Fruit fly (Drosophila melanogaster) whole organism, embryonic: ENCODE results near the gene cue.

Experiments used
- Antp ChIP-seq: fragments of 200-800 bp; sonication (Bioruptor generic); optimal IDR thresholded peaks from 3 replicates; lab custom pipeline; 2016; ENCODE audit warnings: missing biosample characterization, missing genetic modification characterization
- Bdp1 ChIP-seq: fragments of 200-800 bp; sonication (Bioruptor generic); optimal IDR thresholded peaks from 3 replicates; lab custom pipeline; 2016; ENCODE audit warnings: missing biosample characterization, missing genetic modification characterization
- CG10209 ChIP-seq: fragments of 200-800 bp; sonication (Bioruptor generic); optimal IDR thresholded peaks from 3 replicates; lab custom pipeline; 2017; ENCODE audit warnings: missing biosample characterization, mild to moderate bottlenecking, missing genetic modification characterization, missing genetic modification reagents
- CG11560 ChIP-seq: fragments of 200-800 bp; sonication (Bioruptor generic); IDR thresholded peaks from 3 replicates; pipeline ENCODE4 v1.3.6; 2022; ENCODE audit warnings: missing biosample characterization, missing genetic modification characterization
- CG11723 ChIP-seq: fragments of 200-800 bp; sonication (Bioruptor generic); optimal IDR thresholded peaks from 2 replicates; lab custom pipeline; 2017; ENCODE audit warnings: missing biosample characterization, mild to moderate bottlenecking, missing genetic modification characterization
- CG12071 ChIP-seq: fragments of 200-800 bp; sonication (Bioruptor generic); optimal IDR thresholded peaks from 3 replicates; lab custom pipeline; 2018; ENCODE audit warnings: missing biosample characterization, mild to moderate bottlenecking, missing genetic modification characterization
- CG12744 ChIP-seq: fragments of 200-800 bp; sonication (Bioruptor generic); optimal IDR thresholded peaks from 2 replicates; lab custom pipeline; 2016; ENCODE audit warnings: missing biosample characterization, missing genetic modification characterization
- CG13287 ChIP-seq: fragments of 200-800 bp; sonication (Bioruptor generic); IDR thresholded peaks from 2 replicates; pipeline ENCODE4 v1.3.6; 2022; ENCODE audit warnings: missing biosample characterization, missing genetic modification characterization; ENCODE audit not compliant: partially characterized antibody
- CG15601 ChIP-seq: fragments of 200-800 bp; sonication (Bioruptor generic); optimal IDR thresholded peaks from 3 replicates; lab custom pipeline; 2019; ENCODE audit warnings: missing biosample characterization, mild to moderate bottlenecking, missing genetic modification characterization, moderate library complexity
- CG15696 ChIP-seq: fragments of 200-800 bp; sonication (Bioruptor generic); optimal IDR thresholded peaks from 2 replicates; lab custom pipeline; 2019; ENCODE audit warnings: missing biosample characterization, mild to moderate bottlenecking, missing genetic modification characterization, moderate library complexity
- CG16863 ChIP-seq: fragments of 200-800 bp; sonication (Bioruptor generic); optimal IDR thresholded peaks from 3 replicates; lab custom pipeline; 2016; ENCODE audit warnings: missing biosample characterization, missing genetic modification characterization
- CG17328 ChIP-seq: fragments of 200-800 bp; sonication (Bioruptor generic); IDR thresholded peaks from 2 replicates; pipeline ENCODE4 v1.3.6; 2022; ENCODE audit warnings: missing biosample characterization, missing genetic modification characterization
- CG17385 ChIP-seq: fragments of 200-800 bp; sonication (Bioruptor generic); optimal IDR thresholded peaks from 3 replicates; lab custom pipeline; 2018; ENCODE audit warnings: missing biosample characterization, mild to moderate bottlenecking, missing genetic modification characterization
- CG2116 ChIP-seq: fragments of 200-800 bp; sonication (Bioruptor generic); optimal IDR thresholded peaks from 3 replicates; lab custom pipeline; 2018; ENCODE audit warnings: missing biosample characterization, mild to moderate bottlenecking, missing genetic modification characterization
- CG31388 ChIP-seq: fragments of 200-800 bp; sonication (Bioruptor generic); optimal IDR thresholded peaks from 2 replicates; lab custom pipeline; 2016; ENCODE audit warnings: missing biosample characterization, missing genetic modification characterization
- CG33557 ChIP-seq: fragments of 200-800 bp; sonication (Bioruptor generic); optimal IDR thresholded peaks from 2 replicates; lab custom pipeline; 2019; ENCODE audit warnings: missing biosample characterization, mild to moderate bottlenecking, missing genetic modification characterization, moderate library complexity
- CG3838 ChIP-seq: fragments of 200-800 bp; sonication (Bioruptor generic); optimal IDR thresholded peaks from 3 replicates; lab custom pipeline; 2016; ENCODE audit warnings: missing biosample characterization, missing genetic modification characterization
- CG3995 ChIP-seq: fragments of 200-800 bp; sonication (Bioruptor generic); optimal IDR thresholded peaks from 3 replicates; lab custom pipeline; 2016; ENCODE audit warnings: missing biosample characterization, missing genetic modification characterization
- CG5180 ChIP-seq: fragments of 200-800 bp; sonication (Bioruptor generic); optimal IDR thresholded peaks from 3 replicates; lab custom pipeline; 2017; ENCODE audit warnings: missing biosample characterization, missing genetic modification characterization, mild to moderate bottlenecking, moderate library complexity, missing genetic modification reagents
- CG7745 ChIP-seq: fragments of 200-800 bp; sonication (Bioruptor generic); optimal IDR thresholded peaks from 2 replicates; lab custom pipeline; 2018; ENCODE audit warnings: missing biosample characterization, mild to moderate bottlenecking, missing genetic modification characterization, moderate library complexity
- CG9215 ChIP-seq: fragments of 200-800 bp; sonication (Bioruptor generic); IDR thresholded peaks from 2 replicates; pipeline ENCODE4 v1.3.6; 2022; ENCODE audit warnings: missing biosample characterization, missing genetic modification characterization
- E2f2 ChIP-seq: fragments of 200-800 bp; sonication (Bioruptor generic); IDR thresholded peaks from 2 replicates; pipeline ENCODE4 v1.3.6; 2022; ENCODE audit warnings: missing biosample characterization, missing genetic modification characterization
- HLHmδ ChIP-seq: fragments of 200-800 bp; sonication (Bioruptor generic); optimal IDR thresholded peaks from 2 replicates; lab custom pipeline; 2018; ENCODE audit warnings: missing biosample characterization, mild to moderate bottlenecking, missing genetic modification characterization, moderate library complexity
- Hr3 ChIP-seq: fragments of 200-800 bp; sonication (Bioruptor generic); optimal IDR thresholded peaks from 3 replicates; lab custom pipeline; 2016; ENCODE audit warnings: missing biosample characterization, missing genetic modification characterization
- Hr39 ChIP-seq: fragments of >200 bp; optimal IDR thresholded peaks from 2 replicates; lab custom pipeline; 2017
- Lim3 ChIP-seq: fragments of 200-800 bp; sonication (Bioruptor generic); IDR thresholded peaks from 2 replicates; pipeline ENCODE4 v1.3.6; 2022; ENCODE audit warnings: missing biosample characterization, missing genetic modification characterization
- Mrtf ChIP-seq: fragments of 200-800 bp; sonication (Bioruptor generic); IDR thresholded peaks from 3 replicates; pipeline ENCODE4 v1.3.6; 2022; ENCODE audit warnings: missing biosample characterization, missing genetic modification characterization
- NC2α ChIP-seq: fragments of 200-800 bp; sonication (Bioruptor generic); optimal IDR thresholded peaks from 2 replicates; lab custom pipeline; 2016; ENCODE audit warnings: missing biosample characterization, missing genetic modification characterization
- Nf-YB ChIP-seq: fragments of 200-800 bp; sonication (Bioruptor generic); optimal IDR thresholded peaks from 3 replicates; lab custom pipeline; 2019; ENCODE audit warnings: missing biosample characterization, mild to moderate bottlenecking, missing genetic modification characterization, moderate library complexity
- Oli ChIP-seq: fragments of 200-800 bp; sonication (Bioruptor generic); optimal IDR thresholded peaks from 2 replicates; lab custom pipeline; 2018; ENCODE audit warnings: missing biosample characterization, mild to moderate bottlenecking, missing genetic modification characterization, moderate library complexity
- Taf1 ChIP-seq: fragments of 200-800 bp; sonication (Bioruptor generic); IDR thresholded peaks from 2 replicates; pipeline ENCODE4 v1.3.6; 2022; ENCODE audit warnings: missing biosample characterization, missing genetic modification characterization
- Tbp ChIP-seq: fragments of >200 bp; optimal IDR thresholded peaks from 2 replicates; lab custom pipeline; 2018; ENCODE audit warnings: missing biosample characterization, missing genetic modification characterization
- bigmax ChIP-seq: fragments of 200-800 bp; sonication (Bioruptor generic); optimal IDR thresholded peaks from 2 replicates; lab custom pipeline; 2018; ENCODE audit warnings: missing biosample characterization, mild to moderate bottlenecking, missing genetic modification characterization
- cas ChIP-seq: fragments of 200-800 bp; sonication (Bioruptor generic); IDR thresholded peaks from 2 replicates; pipeline ENCODE4 v1.3.6; 2022; ENCODE audit warnings: missing biosample characterization, missing genetic modification characterization
- cato ChIP-seq: fragments of 200-800 bp; sonication (Bioruptor generic); optimal IDR thresholded peaks from 2 replicates; lab custom pipeline; 2016; ENCODE audit warnings: missing biosample characterization, missing genetic modification characterization, borderline replicate concordance
- chm ChIP-seq: fragments of 200-800 bp; sonication (Bioruptor generic); IDR thresholded peaks from 2 replicates; pipeline ENCODE4 v1.3.6; 2022; ENCODE audit warnings: missing biosample characterization, missing genetic modification characterization
- chn ChIP-seq: fragments of 200-800 bp; sonication (Bioruptor generic); optimal IDR thresholded peaks from 2 replicates; lab custom pipeline; 2016; ENCODE audit warnings: missing biosample characterization, missing genetic modification characterization
- danr ChIP-seq: fragments of 200-800 bp; sonication (Bioruptor generic); IDR thresholded peaks from 2 replicates; pipeline ENCODE4 v1.3.6; 2022; ENCODE audit warnings: missing biosample characterization, missing genetic modification characterization
- dmrt11E ChIP-seq: fragments of 200-800 bp; sonication (Bioruptor generic); optimal IDR thresholded peaks from 3 replicates; lab custom pipeline; 2018; ENCODE audit warnings: missing biosample characterization, mild to moderate bottlenecking, missing genetic modification characterization, moderate library complexity
- dpn ChIP-seq, 2 experiments: fragments of 200-800 bp; sonication (Bioruptor generic); optimal IDR thresholded peaks; 3 replicates each; lab custom pipeline; 2016; ENCODE audit warnings: missing biosample characterization in 2 of 2, missing genetic modification characterization in 2 of 2
- emc ChIP-seq: fragments of 200-800 bp; sonication (Bioruptor generic); optimal IDR thresholded peaks from 2 replicates; lab custom pipeline; 2016; ENCODE audit warnings: missing biosample characterization, missing genetic modification characterization
- exex ChIP-seq: fragments of 200-800 bp; sonication (Bioruptor generic); optimal IDR thresholded peaks from 4 replicates; lab custom pipeline; 2018; ENCODE audit warnings: missing biosample characterization, mild to moderate bottlenecking, missing genetic modification characterization, moderate library complexity
- gfzf ChIP-seq: fragments of 200-800 bp; sonication (Bioruptor generic); optimal IDR thresholded peaks from 2 replicates; lab custom pipeline; 2016; ENCODE audit warnings: missing biosample characterization, mild to moderate bottlenecking, missing genetic modification characterization, moderate library complexity
- lmd ChIP-seq: fragments of 200-800 bp; sonication (Bioruptor generic); IDR thresholded peaks from 2 replicates; pipeline ENCODE4 v1.3.6; 2022; ENCODE audit warnings: missing biosample characterization, missing genetic modification characterization
- odd ChIP-seq: fragments of 200-800 bp; sonication (Bioruptor generic); optimal IDR thresholded peaks from 2 replicates; lab custom pipeline; 2017; ENCODE audit warnings: missing biosample characterization, mild to moderate bottlenecking, missing genetic modification characterization
- org-1 ChIP-seq: fragments of 200-800 bp; sonication (Bioruptor generic); optimal IDR thresholded peaks from 2 replicates; lab custom pipeline; 2017; ENCODE audit warnings: missing biosample characterization, missing genetic modification characterization
- pan ChIP-seq, 4 experiments: fragments of >200 bp in 3 of 4; fragments of 200-800 bp in 1 of 4; sonication (Bioruptor generic) in 1 of 4; optimal IDR thresholded peaks in 3 of 4; IDR thresholded peaks in 1 of 4; 2 replicates each; pipeline versions ENCODE4 v1.3.6 to Lab custom; 2017 to 2022; ENCODE audit warnings: missing biosample characterization in 2 of 4, missing genetic modification characterization in 2 of 4, mixed read lengths in 1 of 4
- peb ChIP-seq: fragments of 200-800 bp; sonication (Bioruptor generic); IDR thresholded peaks from 2 replicates; pipeline ENCODE4 v1.3.6; 2022; ENCODE audit warnings: missing biosample characterization, missing genetic modification characterization
- vvl ChIP-seq: fragments of 200-800 bp; sonication (Bioruptor generic); IDR thresholded peaks from 2 replicates; pipeline ENCODE4 v1.3.6; 2022; ENCODE audit warnings: missing biosample characterization, missing genetic modification characterization
- zf30C ChIP-seq: fragments of 200-800 bp; sonication (Bioruptor generic); optimal IDR thresholded peaks from 3 replicates; lab custom pipeline; 2018; ENCODE audit warnings: missing biosample characterization, mild to moderate bottlenecking, missing genetic modification characterization

Gene cue

DNA sequence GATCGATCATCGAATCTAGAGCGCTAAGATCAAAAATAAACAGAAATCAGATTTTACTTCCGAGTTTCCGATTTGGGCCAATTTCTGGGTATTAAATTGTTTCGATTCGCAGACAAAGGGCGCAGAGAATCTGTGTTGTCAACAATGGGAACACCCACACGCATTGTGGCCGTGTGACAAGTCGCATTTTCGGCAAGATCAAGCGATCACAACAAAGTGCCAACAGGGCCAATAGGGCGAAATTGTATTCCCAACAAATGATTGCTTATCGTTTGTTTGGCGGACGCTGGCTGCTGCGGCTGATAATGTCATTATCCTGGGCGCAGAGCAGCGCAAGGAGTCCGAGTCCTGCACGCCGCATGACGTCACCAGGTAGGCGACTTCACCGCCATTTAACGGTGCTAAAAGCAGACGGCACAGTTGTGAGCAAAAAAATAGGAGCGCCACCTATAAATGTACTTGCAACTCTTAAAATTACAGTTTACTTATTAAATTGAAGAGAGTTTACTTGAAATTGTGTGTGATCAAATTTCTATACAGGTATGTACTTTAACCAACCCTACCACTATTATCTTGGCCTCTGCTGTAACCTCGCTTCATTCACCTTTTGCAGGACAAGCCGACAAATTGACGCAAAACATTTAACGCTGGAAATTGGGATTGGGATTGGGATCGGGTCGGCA, 37.9 kb downstream of the cue start (continued):
- TF ChIP-seq CG33557 (peak; percentile 70), CG13287 (GFP tag; lab: Robert Waterston, UW) (no peak), emc (GFP tag; lab: Kevin White, UChicago) (no peak), danr (GFP tag; lab: Robert Waterston, UW) (0 out of 2 replicates have a peak, but pooled peaks have one; percentile 45), CG31388 (GFP tag; lab: Kevin White, UChicago) (no peak), Antp (peak; percentile 21), Oli (tag; lab: Kevin White, UChicago) (peak; percentile 65), CG11723 (GFP tag; lab: Kevin White, UChicago) (no peak), Tbp (GFP tag; lab: Kevin White, UChicago) (no peak), peb (GFP tag; lab: Robert Waterston, UW) (no peak; the same call in 1 of the 2 replicates), pan (optimal IDR thresholded peaks at IDR 0.05; lab: Kevin White, UChicago) (peak in 1 of 2 experiments; percentile 7), pan (GFP tag; optimal IDR thresholded peaks at IDR 0.05 in 1 of 2, IDR thresholded peaks at IDR 0.05 in 1 of 2) (peak in 1 of 2 experiments; percentile 72), Lim3 (no peak), cato (GFP tag; lab: Kevin White, UChicago) (no peak), CG15696 (tag; lab: Kevin White, UChicago) (peak; percentile 92), Bdp1 (GFP tag; lab: Kevin White, UChicago) (peak; percentile 63), chn (GFP tag; lab: Kevin White, UChicago) (peak; percentile 72), CG2116 (GFP tag; lab: Kevin White, UChicago) (peak; percentile 28), CG15601 (tag; lab: Kevin White, UChicago) (no peak), Taf1 (GFP tag; lab: Robert Waterston, UW) (no peak), CG17385 (GFP tag; lab: Kevin White, UChicago) (peak; percentile 27), cas (GFP tag; lab: Robert Waterston, UW) (no peak), CG12744 (GFP tag; lab: Kevin White, UChicago) (peak; percentile 50), CG17328 (GFP tag; lab: Robert Waterston, UW) (peak; percentile 89), CG11560 (tag; lab: Robert Waterston, UW) (no peak), Nf-YB (peak; percentile 28), dmrt11E (tag; lab: Kevin White, UChicago) (peak; percentile 90), CG3838 (GFP tag; lab: Kevin White, UChicago) (no peak), odd (peak; percentile 17), CG7745 (tag; lab: Kevin White, UChicago) (no peak), CG5180 (GFP tag; lab: Kevin White, UChicago) (no peak), Mrtf (GFP tag; lab: Robert Waterston, UW) (peak; percentile 71; the same call in 2 of the 3 replicates), CG9215 (no peak), chm (peak; percentile 66; the same call in 1 of the 2 replicates), CG10209 (peak; percentile 68), CG3995 (GFP tag; lab: Kevin White, UChicago) (no peak), exex (tag; lab: Kevin White, UChicago) (no peak), zf30C (no peak), gfzf (GFP tag; lab: Kevin White, UChicago) (no peak), CG12071 (GFP tag; lab: Kevin White, UChicago) (no peak), NC2α (GFP tag; lab: Kevin White, UChicago) (peak; percentile 21), bigmax (no peak), lmd (GFP tag; lab: Robert Waterston, UW) (peak; percentile 62), vvl (GFP tag; lab: Robert Waterston, UW) (peak; percentile 83), CG16863 (peak; percentile 68), dpn (GFP tag; optimal IDR thresholded peaks at IDR 0.05; lab: Kevin White, UChicago) (peak; percentile 47 to 58), E2f2 (GFP tag; lab: Robert Waterston, UW) (peak; percentile 23; the same call in 1 of the 2 replicates), Hr39 (lab: Kevin White, UChicago) (no peak), org-1 (GFP tag; lab: Kevin White, UChicago) (peak; percentile 60), Hr3 (GFP tag; lab: Kevin White, UChicago) (peak; percentile 56), HLHmδ (no peak)
